Worm (Caenorhabditis elegans): ENCODE measurements around the gene ttr-23.

ce11 chrV:10592479-10592878 is 2.8 kb upstream of the ttr-23 start, which contains the start of gene T21C9.9:
- TF ChIP-seq nhr-12 (tag; optimal IDR thresholded peaks at IDR 0.05) (no peak), unc-39 (tag; optimal IDR thresholded peaks at IDR 0.05) (no peak), unc-62 (GFP tag; optimal IDR thresholded peaks at IDR 0.05) (no peak), peb-1 (tag; optimal IDR thresholded peaks at IDR 0.05) (no peak), skn-1 (tag; optimal IDR thresholded peaks at IDR 0.05) (no peak), ztf-11 (tag; optimal IDR thresholded peaks at IDR 0.05) (no peak), ceh-82 (tag; optimal IDR thresholded peaks at IDR 0.05) (no peak), nhr-77 (tag; optimal IDR thresholded peaks at IDR 0.05) (no peak)

Data from whole organism, L2 larva.